Worm (Caenorhabditis elegans) whole organism, L2 larva: Measurements from ENCODE around the gene K10D11.4.

Experiments used
- R02D3.7 ChIP-seq: fragments of 150-350 bp; optimal IDR thresholded peaks from 2 replicates; lab custom pipeline; 2014; ENCODE audit warnings: missing biosample characterization, missing genetic modification characterization
- aly-2 ChIP-seq: fragments of 150-350 bp; optimal IDR thresholded peaks from 2 replicates; lab custom pipeline; 2014; ENCODE audit warnings: missing biosample characterization, missing genetic modification characterization
- ama-1 ChIP-seq: fragments of 150-350 bp; optimal IDR thresholded peaks from 2 replicates; lab custom pipeline; 2018; ENCODE audit warnings: inconsistent platforms
- gmeb-1 ChIP-seq: fragments of 150-350 bp; optimal IDR thresholded peaks from 2 replicates; lab custom pipeline; 2014; ENCODE audit warnings: missing biosample characterization, missing genetic modification characterization
- mbf-1 ChIP-seq: sonication (generic microtip); optimal IDR thresholded peaks from 2 replicates; lab custom pipeline; 2017; ENCODE audit warnings: missing biosample characterization, missing genetic modification characterization
- skn-1 ChIP-seq: sonication (generic microtip); optimal IDR thresholded peaks from 2 replicates; lab custom pipeline; 2017; ENCODE audit warnings: missing biosample characterization, missing genetic modification characterization
- unc-39 ChIP-seq: fragments of 150-350 bp; optimal IDR thresholded peaks from 2 replicates; lab custom pipeline; 2014; ENCODE audit warnings: missing biosample characterization, missing genetic modification characterization
- ztf-11 ChIP-seq: sonication (generic microtip); optimal IDR thresholded peaks from 2 replicates; lab custom pipeline; 2017; ENCODE audit warnings: missing biosample characterization, missing genetic modification characterization

- TF ChIP-seq skn-1 (no peak), ama-1 (no peak), unc-39 (no peak), aly-2 (tag; lab: Kevin White, UChicago) (no peak), R02D3.7 (tag; lab: Kevin White, UChicago) (no peak), mbf-1 (tag; lab: Kevin White, UChicago) (no peak), ztf-11 (tag; lab: Kevin White, UChicago) (no peak), gmeb-1 (tag; lab: Kevin White, UChicago) (no peak)
Measured at ce11 chrIV:12942633-12943032, 51.6 kb downstream of the K10D11.4 start, which contains the start of gene dct-19.
